Worm (Caenorhabditis elegans) whole organism, early embryonic: Measurements from ENCODE around the gene sre-15.

Source experiments
- F13C5.2 ChIP-seq: sonication (generic microtip); optimal IDR thresholded peaks from 2 replicates; lab custom pipeline; 2017; ENCODE audit warnings: mild to moderate bottlenecking, missing genetic modification characterization, inconsistent platforms, missing compliant biosample characterization
- ama-1 ChIP-seq: fragments of 150-350 bp; optimal IDR thresholded peaks from 2 replicates; lab custom pipeline; 2014
- ceh-13 ChIP-seq: fragments of 200-800 bp; sonication (Bioruptor generic); optimal IDR thresholded peaks from 2 replicates; lab custom pipeline; 2018; ENCODE audit warnings: mild to moderate bottlenecking, missing genetic modification characterization, missing compliant biosample characterization
- ceh-36 ChIP-seq: sonication (generic microtip); optimal IDR thresholded peaks from 2 replicates; lab custom pipeline; 2016; ENCODE audit warnings: missing genetic modification characterization, inconsistent platforms, missing compliant biosample characterization
- flt-1 ChIP-seq: fragments of 200-800 bp; sonication (Bioruptor generic); IDR thresholded peaks from 2 replicates; pipeline ENCODE4 v1.3.6; 2022; ENCODE audit warnings: missing genetic modification characterization, missing compliant biosample characterization
- sea-1 ChIP-seq: fragments of 200-800 bp; sonication (Bioruptor generic); conservative IDR thresholded peaks from 2 replicates; pipeline ENCODE4 v1.3.6; 2022; ENCODE audit warnings: missing genetic modification characterization, missing compliant biosample characterization

- no peak for TF ChIP-seq flt-1 (GFP tag; lab: Robert Waterston, UW)
- TF ChIP-seq sea-1 (GFP tag; lab: Robert Waterston, UW) = no peak
- no peak for TF ChIP-seq ama-1
- no peak for TF ChIP-seq ceh-36
- TF ChIP-seq F13C5.2 (tag; lab: Kevin White, UChicago) = no peak
- TF ChIP-seq ceh-13 (GFP tag; lab: Kevin White, UChicago) = no peak
These were observed 14.9 kb downstream of the sre-15 start, which contains the start of gene sre-18 for ce11 chrIV:12229679-12230078.
